Worm (Caenorhabditis elegans) whole organism, L4 larva: ENCODE data around the gene his-62.

Experiments
- D1046.2 ChIP-seq: fragments of 200-800 bp; sonication (Bioruptor generic); IDR thresholded peaks from 2 replicates; pipeline ENCODE4 v1.3.6; 2022; ENCODE audit warnings: missing genetic modification characterization, missing compliant biosample characterization
- F10B5.3 ChIP-seq: sonication (generic microtip); optimal IDR thresholded peaks from 2 replicates; lab custom pipeline; 2016; ENCODE audit warnings: mild to moderate bottlenecking, missing genetic modification characterization, missing compliant biosample characterization
- F37D6.2 ChIP-seq: sonication (generic microtip); optimal IDR thresholded peaks from 2 replicates; lab custom pipeline; 2016; ENCODE audit warnings: mild to moderate bottlenecking, missing genetic modification characterization, missing compliant biosample characterization
- Y105C5A.15 ChIP-seq: fragments of 200-800 bp; sonication (Bioruptor generic); IDR thresholded peaks from 2 replicates; pipeline ENCODE4 v1.3.6; 2022; ENCODE audit warnings: missing genetic modification characterization, missing compliant biosample characterization
- ZK337.2 ChIP-seq: fragments of 200-800 bp; sonication (Bioruptor generic); IDR thresholded peaks from 2 replicates; pipeline ENCODE4 v1.3.6; 2022; ENCODE audit warnings: missing genetic modification reagents, missing genetic modification characterization, missing compliant biosample characterization
- arid-1 ChIP-seq: fragments of 200-800 bp; sonication (Bioruptor generic); conservative IDR thresholded peaks from 2 replicates; pipeline ENCODE4 v1.3.6; 2022; ENCODE audit warnings: missing genetic modification reagents, missing genetic modification characterization, missing compliant biosample characterization
- attf-4 ChIP-seq: sonication (generic microtip); optimal IDR thresholded peaks from 3 replicates; lab custom pipeline; 2017; ENCODE audit warnings: missing biosample characterization, missing genetic modification characterization
- ceh-28 ChIP-seq: fragments of 150-350 bp; optimal IDR thresholded peaks from 2 replicates; lab custom pipeline; 2014; ENCODE audit warnings: missing biosample characterization, missing genetic modification reagents, missing genetic modification characterization
- ceh-32 ChIP-seq: sonication (generic microtip); optimal IDR thresholded peaks from 2 replicates; lab custom pipeline; 2016; ENCODE audit warnings: mild to moderate bottlenecking, missing genetic modification characterization, missing compliant biosample characterization; ENCODE audit not compliant: poor library complexity
- ceh-62 ChIP-seq: sonication (generic microtip); optimal IDR thresholded peaks from 2 replicates; lab custom pipeline; 2017; ENCODE audit warnings: missing biosample characterization, missing genetic modification characterization
- ceh-82 ChIP-seq: sonication (generic microtip); optimal IDR thresholded peaks from 2 replicates; lab custom pipeline; 2017; ENCODE audit warnings: missing biosample characterization, missing genetic modification characterization
- ctbp-1 ChIP-seq: fragments of 200-800 bp; sonication (Bioruptor generic); IDR thresholded peaks from 2 replicates; pipeline ENCODE4 v1.3.6; 2022; ENCODE audit warnings: missing genetic modification reagents, missing genetic modification characterization, missing compliant biosample characterization
- daf-19 ChIP-seq: fragments of 200-800 bp; sonication (Bioruptor generic); conservative IDR thresholded peaks from 2 replicates; pipeline ENCODE4 v1.3.6; 2022; ENCODE audit warnings: missing genetic modification characterization, missing compliant biosample characterization
- daf-8 ChIP-seq: fragments of 200-800 bp; sonication (Bioruptor generic); IDR thresholded peaks from 2 replicates; pipeline ENCODE4 v1.3.6; 2022; ENCODE audit warnings: missing genetic modification characterization, missing compliant biosample characterization
- dmd-6 ChIP-seq: fragments of 200-800 bp; sonication (Bioruptor generic); IDR thresholded peaks from 2 replicates; pipeline ENCODE4 v1.3.6; 2022; ENCODE audit warnings: missing genetic modification reagents, missing genetic modification characterization, missing compliant biosample characterization
- egl-27 ChIP-seq: sonication (generic microtip); optimal IDR thresholded peaks from 3 replicates; lab custom pipeline; 2017; ENCODE audit warnings: missing biosample characterization, missing genetic modification reagents, missing genetic modification characterization
- fkh-10 ChIP-seq: fragments of 150-350 bp; optimal IDR thresholded peaks from 2 replicates; lab custom pipeline; 2014; ENCODE audit warnings: missing biosample characterization, missing genetic modification reagents, missing genetic modification characterization
- fos-1 ChIP-seq: fragments of 150-350 bp; optimal IDR thresholded peaks from 2 replicates; lab custom pipeline; 2014; ENCODE audit warnings: missing biosample characterization, missing genetic modification characterization
- gei-8 ChIP-seq: fragments of 200-800 bp; sonication (Bioruptor generic); optimal IDR thresholded peaks from 2 replicates; lab custom pipeline; 2018; ENCODE audit warnings: mild to moderate bottlenecking, missing genetic modification characterization, missing compliant biosample characterization
- hlh-11 ChIP-seq: fragments of 200-800 bp; sonication (Bioruptor generic); optimal IDR thresholded peaks from 2 replicates; lab custom pipeline; 2018; ENCODE audit warnings: mild to moderate bottlenecking, missing genetic modification characterization, missing compliant biosample characterization
- lin-29 ChIP-seq: fragments of 200-800 bp; sonication (Bioruptor generic); IDR thresholded peaks from 2 replicates; pipeline ENCODE4 v1.3.6; 2022; ENCODE audit warnings: missing genetic modification reagents, missing genetic modification characterization, missing compliant biosample characterization
- lin-38 ChIP-seq: fragments of 200-800 bp; sonication (Bioruptor generic); IDR thresholded peaks from 2 replicates; pipeline ENCODE4 v1.3.6; 2022; ENCODE audit warnings: missing genetic modification reagents, missing genetic modification characterization, missing compliant biosample characterization
- lir-3 ChIP-seq: sonication (generic microtip); optimal IDR thresholded peaks from 2 replicates; lab custom pipeline; 2016; ENCODE audit warnings: mild to moderate bottlenecking, missing genetic modification characterization, missing compliant biosample characterization
- lsy-2 ChIP-seq, 2 experiments: fragments of 150-350 bp in 1 of 2; sonication (generic microtip) in 1 of 2; optimal IDR thresholded peaks; 2 replicates each; lab custom pipeline; 2014 to 2017; ENCODE audit warnings: missing biosample characterization in 2 of 2, missing genetic modification characterization in 2 of 2
- madf-5 ChIP-seq, 2 experiments: fragments of 200-800 bp; sonication (Bioruptor generic); IDR thresholded peaks; 2 replicates each; pipeline ENCODE4 v1.3.6; 2022; ENCODE audit warnings: missing compliant biosample characterization in 2 of 2, missing genetic modification characterization in 2 of 2
- mdl-1 ChIP-seq, 2 experiments: fragments of 150-350 bp in 1 of 2; sonication (generic microtip) in 1 of 2; optimal IDR thresholded peaks; 2 replicates each; lab custom pipeline; 2014 to 2017; ENCODE audit warnings: missing biosample characterization in 2 of 2, missing genetic modification characterization in 2 of 2
- mxl-2 ChIP-seq: fragments of 200-800 bp; sonication (Bioruptor generic); conservative IDR thresholded peaks from 2 replicates; pipeline ENCODE4 v1.3.6; 2022; ENCODE audit warnings: missing genetic modification reagents, missing genetic modification characterization, missing compliant biosample characterization
- nhr-10 ChIP-seq: fragments of 150-350 bp; optimal IDR thresholded peaks from 2 replicates; lab custom pipeline; 2014; ENCODE audit warnings: missing biosample characterization, missing genetic modification characterization
- nhr-11 ChIP-seq: fragments of 150-350 bp; optimal IDR thresholded peaks from 2 replicates; lab custom pipeline; 2014; ENCODE audit warnings: missing biosample characterization, missing genetic modification characterization
- nhr-237 ChIP-seq: sonication (generic microtip); optimal IDR thresholded peaks from 2 replicates; lab custom pipeline; 2017; ENCODE audit warnings: missing biosample characterization, missing genetic modification characterization
- nhr-25 ChIP-seq: sonication (generic microtip); optimal IDR thresholded peaks from 2 replicates; lab custom pipeline; 2017; ENCODE audit warnings: missing genetic modification characterization, mild to moderate bottlenecking, missing compliant biosample characterization, antibody characterized with exemption, moderate library complexity, borderline replicate concordance; ENCODE audit not compliant: insufficient read depth
- nhr-41 ChIP-seq: fragments of 200-800 bp; sonication (Bioruptor generic); IDR thresholded peaks from 2 replicates; pipeline ENCODE4 v1.3.6; 2022; ENCODE audit warnings: missing genetic modification reagents, missing genetic modification characterization, missing compliant biosample characterization
- pqm-1 ChIP-seq: sonication (generic microtip); optimal IDR thresholded peaks from 2 replicates; lab custom pipeline; 2017; ENCODE audit warnings: missing biosample characterization, missing genetic modification characterization
- rbr-2 ChIP-seq: sonication (generic microtip); optimal IDR thresholded peaks from 2 replicates; lab custom pipeline; 2016; ENCODE audit warnings: missing genotype, missing genetic modification characterization, missing compliant biosample characterization
- saeg-2 ChIP-seq: fragments of 200-800 bp; sonication (Bioruptor generic); IDR thresholded peaks from 2 replicates; pipeline ENCODE4 v1.3.6; 2022; ENCODE audit warnings: missing genetic modification reagents, missing genetic modification characterization, missing compliant biosample characterization
- sdz-12 ChIP-seq: fragments of 200-800 bp; sonication (Bioruptor generic); optimal IDR thresholded peaks from 2 replicates; lab custom pipeline; 2018; ENCODE audit warnings: mild to moderate bottlenecking, missing genetic modification characterization, missing compliant biosample characterization
- spr-1 ChIP-seq: sonication (generic microtip); optimal IDR thresholded peaks from 2 replicates; lab custom pipeline; 2016; ENCODE audit warnings: mild to moderate bottlenecking, missing genetic modification characterization, missing compliant biosample characterization
- tra-1 ChIP-seq: fragments of 200-800 bp; sonication (Bioruptor generic); IDR thresholded peaks from 2 replicates; pipeline ENCODE4 v1.3.6; 2022; ENCODE audit warnings: missing genetic modification reagents, missing genetic modification characterization, missing compliant biosample characterization
- unc-39 ChIP-seq: sonication (generic microtip); optimal IDR thresholded peaks from 2 replicates; lab custom pipeline; 2017; ENCODE audit warnings: missing biosample characterization, missing genetic modification characterization
- unc-62 ChIP-seq, 3 experiments: fragments of 150-350 bp in 1 of 3; sonication (generic microtip); optimal IDR thresholded peaks in 2 of 3; peaks in 1 of 3; 1 replicate in 1 of 3; 2 replicates in 2 of 3; lab custom pipeline; 2014 to 2017; ENCODE audit warnings: missing biosample characterization in 3 of 3, missing genetic modification characterization in 3 of 3, missing genetic modification reagents in 3 of 3, missing genotype in 1 of 3
- vab-7 ChIP-seq: fragments of 200-800 bp; sonication (Bioruptor generic); IDR thresholded peaks from 2 replicates; pipeline ENCODE4 v1.3.6; 2022; ENCODE audit warnings: missing genetic modification reagents, missing genetic modification characterization, missing compliant biosample characterization
- zfp-3 ChIP-seq: fragments of 200-800 bp; sonication (Bioruptor generic); conservative IDR thresholded peaks from 2 replicates; pipeline ENCODE4 v1.3.6; 2022; ENCODE audit warnings: missing genetic modification reagents, missing genetic modification characterization, missing compliant biosample characterization
- zip-2 ChIP-seq: fragments of 150-350 bp; optimal IDR thresholded peaks from 2 replicates; lab custom pipeline; 2014; ENCODE audit warnings: missing biosample characterization, missing genetic modification characterization
- ztf-7 ChIP-seq: fragments of 150-350 bp; optimal IDR thresholded peaks from 2 replicates; lab custom pipeline; 2014; ENCODE audit warnings: missing biosample characterization, missing genetic modification characterization

The his-62 gene

DNA sequence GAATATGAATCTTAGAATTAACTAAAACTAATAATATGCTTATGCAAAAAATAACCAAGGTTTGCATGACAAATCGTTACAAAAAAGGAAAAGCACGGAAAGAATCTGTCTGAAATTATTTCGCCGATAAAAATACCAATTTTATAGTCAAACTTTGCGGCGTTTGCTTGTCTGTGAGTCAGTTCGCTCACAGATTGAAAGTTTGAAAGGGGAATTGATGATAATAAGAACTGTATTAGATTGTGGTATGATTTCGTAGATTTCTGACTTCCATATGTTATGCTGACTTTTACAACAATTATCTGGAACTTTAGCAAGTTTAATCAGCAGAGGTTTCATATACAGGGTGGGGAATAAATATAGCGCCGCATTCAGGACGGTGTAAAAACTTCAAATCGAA, 26.1 kb upstream of the his-62 start, which contains the start of gene F13B6.2:
Gene F13B6.2 (minus strand): TSS at position 101 of the 400 bp plus-strand sequence.
- TF ChIP-seq zfp-3 (GFP tag; lab: Robert Waterston, UW) (no peak), madf-5 (GFP tag; IDR thresholded peaks at IDR 0.05; lab: Robert Waterston, UW) (no peak), tra-1 (no peak), nhr-25 (no peak), daf-19 (GFP tag; lab: Robert Waterston, UW) (no peak), ctbp-1 (no peak), spr-1 (tag; lab: Kevin White, UChicago) (no peak), nhr-237 (tag; lab: Kevin White, UChicago) (no peak), arid-1 (GFP tag; lab: Robert Waterston, UW) (no peak), ceh-32 (tag; lab: Kevin White, UChicago) (no peak), ceh-62 (tag; lab: Kevin White, UChicago) (no peak), hlh-11 (no peak)
- TF ChIP-seq, all 104 proteins: peak for 0

DNA sequence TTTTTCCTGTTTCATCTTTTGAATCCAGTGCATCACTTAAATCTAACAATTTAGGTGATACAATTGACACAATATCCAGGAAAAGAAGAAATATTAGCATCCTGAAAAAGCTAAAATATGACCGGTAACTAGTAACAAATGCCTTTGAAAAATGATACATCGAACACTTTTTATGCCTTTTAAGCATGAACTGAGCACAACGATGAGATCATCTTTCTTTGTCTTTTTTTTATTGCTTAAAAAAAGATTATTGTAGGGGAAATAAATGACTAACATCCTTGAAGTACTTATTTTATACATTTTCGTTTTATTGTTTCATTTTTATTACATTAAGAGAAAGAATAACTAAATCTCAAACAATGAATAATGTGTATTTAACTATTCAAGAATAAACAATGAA, 20.5 kb upstream of the his-62 start, which contains the start of gene F13B6.3:
Gene F13B6.3 (minus strand): TSS at position 101 of the 400 bp plus-strand sequence.
- TF ChIP-seq fkh-10 (no peak), lin-38 (GFP tag; lab: Robert Waterston, UW) (no peak), unc-39 (tag; lab: Kevin White, UChicago) (no peak), sdz-12 (GFP tag; lab: Kevin White, UChicago) (no peak), nhr-41 (GFP tag; lab: Robert Waterston, UW) (no peak), vab-7 (GFP tag; lab: Robert Waterston, UW) (no peak), attf-4 (tag; lab: Kevin White, UChicago) (no peak), lir-3 (tag; lab: Kevin White, UChicago) (no peak), ceh-82 (tag; lab: Kevin White, UChicago) (no peak), rbr-2 (no peak), tra-1 (no peak), ZK337.2 (no peak), saeg-2 (GFP tag; lab: Robert Waterston, UW) (no peak), lsy-2 (tag; optimal IDR thresholded peaks at IDR 0.05; lab: Kevin White, UChicago) (no peak), F37D6.2 (tag; lab: Kevin White, UChicago) (no peak), Y105C5A.15 (no peak)

DNA sequence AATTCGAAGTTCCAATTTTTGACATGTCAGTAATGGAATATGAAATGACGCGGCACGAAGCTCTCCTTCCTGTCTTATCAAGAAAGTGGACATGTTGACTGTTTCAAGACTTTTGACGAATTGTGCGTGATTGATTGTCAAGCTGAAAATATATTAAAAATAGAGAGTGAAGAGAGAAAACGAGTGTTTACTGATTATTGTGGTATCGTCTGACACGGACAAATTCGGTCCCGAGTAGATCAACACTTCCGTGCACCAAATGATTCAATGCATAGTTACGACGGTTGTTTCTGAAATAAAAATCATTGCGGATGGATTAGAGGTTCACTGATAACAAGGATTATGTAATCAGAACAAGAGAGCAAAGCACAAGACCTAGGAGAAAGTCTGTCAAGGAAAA, 19.2 kb upstream of the his-62 start:
- TF ChIP-seq pqm-1 (peak; percentile 48), unc-62 (GFP tag; optimal IDR thresholded peaks at IDR 0.05 in 1 of 2; lab: Kevin White, UChicago) (no peak), unc-62 (tag; optimal IDR thresholded peaks at IDR 0.05; lab: Kevin White, UChicago) (no peak), tra-1 (0 out of 2 replicates have a peak, but pooled peaks have one; percentile 15), daf-8 (GFP tag; lab: Robert Waterston, UW) (no peak)
- TF ChIP-seq, all 104 proteins: peak for 2

DNA sequence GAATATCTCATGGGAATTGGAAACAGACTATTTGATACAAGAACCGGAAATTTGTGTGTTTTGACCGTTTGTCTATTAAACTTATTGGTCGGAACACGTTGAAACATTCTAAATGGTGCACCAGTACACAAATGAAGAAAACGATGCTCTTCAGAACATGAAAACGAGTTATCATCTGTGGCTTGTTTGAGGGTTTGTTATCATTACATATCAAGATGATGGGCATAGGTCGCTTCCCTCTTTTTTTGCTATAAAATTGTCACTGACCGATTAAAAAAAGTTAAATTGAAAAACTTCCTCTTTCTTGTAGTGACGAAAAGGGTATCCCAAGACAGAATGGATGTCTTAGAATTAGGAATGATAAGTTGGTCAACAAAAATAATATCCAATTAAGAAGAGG, 17.7 kb upstream of the his-62 start:
- no peak for TF ChIP-seq D1046.2 (GFP tag; lab: Robert Waterston, UW)
- peak; percentile 72 for TF ChIP-seq pqm-1
- TF ChIP-seq unc-62 (GFP tag; optimal IDR thresholded peaks at IDR 0.05 in 1 of 2; lab: Kevin White, UChicago), result peak in 1 of 2 experiments; percentile 9
- TF ChIP-seq unc-62 (tag; optimal IDR thresholded peaks at IDR 0.05; lab: Kevin White, UChicago), result no peak

DNA sequence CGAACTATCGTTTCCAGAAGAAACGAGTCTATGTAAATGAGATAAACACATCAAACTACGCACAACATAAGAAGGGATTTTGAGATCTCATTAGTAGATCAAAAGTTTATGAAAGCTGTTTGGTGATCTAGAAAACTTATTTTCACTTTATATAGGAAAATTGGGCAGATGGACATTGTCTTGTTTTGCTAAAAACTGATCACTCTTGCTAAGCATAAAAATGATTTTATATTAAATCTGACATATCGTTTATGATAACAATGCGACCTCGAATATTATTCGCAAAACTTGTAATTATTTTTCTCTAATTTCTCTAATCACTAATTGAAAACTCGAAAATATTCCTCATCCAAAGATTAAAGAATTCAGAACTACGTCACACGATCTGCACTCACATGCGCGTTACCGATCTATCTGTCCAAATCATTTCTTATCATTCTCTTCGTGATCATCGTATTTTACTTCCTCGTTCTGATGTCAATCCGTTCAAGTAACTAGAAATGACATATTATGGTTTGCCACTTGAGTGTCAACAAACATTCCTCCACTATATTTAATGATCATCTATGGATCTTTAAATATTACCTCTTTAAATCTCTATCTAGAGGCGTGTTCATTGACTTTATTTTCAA, 16.4 kb upstream of the his-62 start, which contains the start of gene F55G1.7:
Gene F55G1.7 (minus strand): TSS at position 51 of the 632 bp plus-strand sequence.
- TF ChIP-seq mdl-1 (tag; optimal IDR thresholded peaks at IDR 0.05; lab: Kevin White, UChicago), result peak in 1 of 2 experiments; percentile 12
- TF ChIP-seq D1046.2 (GFP tag; lab: Robert Waterston, UW), result no peak
- TF ChIP-seq nhr-10 (tag; lab: Kevin White, UChicago), result no peak
- TF ChIP-seq unc-62 (GFP tag; optimal IDR thresholded peaks at IDR 0.05 in 1 of 2; lab: Kevin White, UChicago), result peak in 1 of 2 experiments; percentile 85
- TF ChIP-seq unc-62 (tag; optimal IDR thresholded peaks at IDR 0.05; lab: Kevin White, UChicago), result no peak
- no peak for TF ChIP-seq zip-2
- no peak for TF ChIP-seq mxl-2 (GFP tag; lab: Robert Waterston, UW)
- TF ChIP-seq ztf-7 (tag; lab: Kevin White, UChicago), result no peak
- TF ChIP-seq egl-27, result no peak
- TF ChIP-seq dmd-6, result peak; percentile 40
- TF ChIP-seq fos-1 (tag; lab: Kevin White, UChicago), result no peak
- no peak for TF ChIP-seq lin-29
- no peak for TF ChIP-seq nhr-11 (tag; lab: Kevin White, UChicago)
- no peak for TF ChIP-seq ceh-28 (tag; lab: Kevin White, UChicago)
- no peak for TF ChIP-seq gei-8 (GFP tag; lab: Kevin White, UChicago)
- TF ChIP-seq F10B5.3 (tag; lab: Kevin White, UChicago), result no peak
